Worm (Caenorhabditis elegans) whole organism, L4 larva: ENCODE results near the gene C38C3.6.

Experiments
- D1046.2 ChIP-seq: fragments of 200-800 bp; sonication (Bioruptor generic); IDR thresholded peaks from 2 replicates; pipeline ENCODE4 v1.3.6; 2022; ENCODE audit warnings: missing genetic modification characterization, missing compliant biosample characterization
- F10B5.3 ChIP-seq: sonication (generic microtip); optimal IDR thresholded peaks from 2 replicates; lab custom pipeline; 2016; ENCODE audit warnings: mild to moderate bottlenecking, missing genetic modification characterization, missing compliant biosample characterization
- F26F4.8 ChIP-seq: fragments of 200-800 bp; sonication (Bioruptor generic); conservative IDR thresholded peaks from 2 replicates; pipeline ENCODE4 v1.3.6; 2022; ENCODE audit warnings: missing genetic modification characterization, missing compliant biosample characterization
- F37D6.2 ChIP-seq: sonication (generic microtip); optimal IDR thresholded peaks from 2 replicates; lab custom pipeline; 2016; ENCODE audit warnings: mild to moderate bottlenecking, missing genetic modification characterization, missing compliant biosample characterization
- F49E8.2 ChIP-seq: sonication (generic microtip); optimal IDR thresholded peaks from 2 replicates; lab custom pipeline; 2016; ENCODE audit warnings: missing compliant biosample characterization, mild to moderate bottlenecking, missing genetic modification characterization, borderline replicate concordance
- T26A8.4 ChIP-seq: fragments of 200-800 bp; sonication (Bioruptor generic); IDR thresholded peaks from 2 replicates; pipeline ENCODE4 v1.3.6; 2022; ENCODE audit warnings: missing genetic modification characterization, missing compliant biosample characterization
- Y48G9A.11 ChIP-seq: fragments of 200-800 bp; sonication (Bioruptor generic); IDR thresholded peaks from 2 replicates; pipeline ENCODE4 v1.3.6; 2022; ENCODE audit warnings: missing genetic modification reagents, missing genetic modification characterization, missing compliant biosample characterization
- attf-4 ChIP-seq: sonication (generic microtip); optimal IDR thresholded peaks from 3 replicates; lab custom pipeline; 2017; ENCODE audit warnings: missing biosample characterization, missing genetic modification characterization
- ceh-62 ChIP-seq: sonication (generic microtip); optimal IDR thresholded peaks from 2 replicates; lab custom pipeline; 2017; ENCODE audit warnings: missing biosample characterization, missing genetic modification characterization
- cey-2 ChIP-seq: sonication (generic microtip); optimal IDR thresholded peaks from 3 replicates; lab custom pipeline; 2017; ENCODE audit warnings: missing genetic modification characterization, mild to moderate bottlenecking, missing compliant biosample characterization, antibody characterized with exemption, borderline replicate concordance; ENCODE audit not compliant: insufficient read depth
- daf-16 ChIP-seq, 3 experiments: sonication (generic microtip); optimal IDR thresholded peaks; 2 replicates each; lab custom pipeline; 2016 to 2017; ENCODE audit warnings: missing genetic modification characterization in 3 of 3, missing genetic modification reagents in 3 of 3, mild to moderate bottlenecking in 2 of 3, missing compliant biosample characterization in 2 of 3, missing biosample characterization in 1 of 3, moderate library complexity in 1 of 3
- dmd-8 ChIP-seq: fragments of 200-800 bp; sonication (Bioruptor generic); IDR thresholded peaks from 2 replicates; pipeline ENCODE4 v1.3.6; 2022; ENCODE audit warnings: missing genetic modification characterization, missing compliant biosample characterization
- fos-1 ChIP-seq: fragments of 150-350 bp; optimal IDR thresholded peaks from 2 replicates; lab custom pipeline; 2014; ENCODE audit warnings: missing biosample characterization, missing genetic modification characterization
- hlh-11 ChIP-seq: fragments of 200-800 bp; sonication (Bioruptor generic); optimal IDR thresholded peaks from 2 replicates; lab custom pipeline; 2018; ENCODE audit warnings: mild to moderate bottlenecking, missing genetic modification characterization, missing compliant biosample characterization
- hlh-30 ChIP-seq: sonication (generic microtip); optimal IDR thresholded peaks from 2 replicates; lab custom pipeline; 2017; ENCODE audit warnings: antibody characterized with exemption, mild to moderate bottlenecking, missing genetic modification characterization, missing compliant biosample characterization; ENCODE audit not compliant: insufficient read depth
- hmg-1.1 ChIP-seq: fragments of 200-800 bp; sonication (Bioruptor generic); IDR thresholded peaks from 2 replicates; pipeline ENCODE4 v1.3.6; 2022; ENCODE audit warnings: missing genetic modification reagents, missing genetic modification characterization, missing compliant biosample characterization
- lin-1 ChIP-seq: fragments of 200-800 bp; sonication (Bioruptor generic); IDR thresholded peaks from 2 replicates; pipeline ENCODE4 v1.3.6; 2022; ENCODE audit warnings: missing genetic modification reagents, missing genetic modification characterization, missing compliant biosample characterization
- lin-13 ChIP-seq: fragments of 150-350 bp; optimal IDR thresholded peaks from 2 replicates; lab custom pipeline; 2014; ENCODE audit warnings: missing biosample characterization, missing genetic modification reagents, missing genetic modification characterization
- lin-15B ChIP-seq: fragments of 150-350 bp; sonication (generic microtip); optimal IDR thresholded peaks from 3 replicates; lab custom pipeline; 2014; ENCODE audit warnings: missing biosample characterization, missing genetic modification characterization
- lin-38 ChIP-seq: fragments of 200-800 bp; sonication (Bioruptor generic); IDR thresholded peaks from 2 replicates; pipeline ENCODE4 v1.3.6; 2022; ENCODE audit warnings: missing genetic modification reagents, missing genetic modification characterization, missing compliant biosample characterization
- madf-9 ChIP-seq: fragments of 200-800 bp; sonication (Bioruptor generic); conservative IDR thresholded peaks from 2 replicates; pipeline ENCODE4 v1.3.6; 2022; ENCODE audit warnings: missing genetic modification reagents, missing genetic modification characterization, missing compliant biosample characterization
- mxl-2 ChIP-seq: fragments of 200-800 bp; sonication (Bioruptor generic); conservative IDR thresholded peaks from 2 replicates; pipeline ENCODE4 v1.3.6; 2022; ENCODE audit warnings: missing genetic modification reagents, missing genetic modification characterization, missing compliant biosample characterization
- mxl-3 ChIP-seq: fragments of 200-800 bp; sonication (Bioruptor generic); optimal IDR thresholded peaks from 2 replicates; lab custom pipeline; 2018; ENCODE audit warnings: mild to moderate bottlenecking, missing genetic modification characterization, missing compliant biosample characterization
- nhr-237 ChIP-seq: sonication (generic microtip); optimal IDR thresholded peaks from 2 replicates; lab custom pipeline; 2017; ENCODE audit warnings: missing biosample characterization, missing genetic modification characterization
- nhr-28 ChIP-seq: fragments of 150-350 bp; optimal IDR thresholded peaks from 2 replicates; lab custom pipeline; 2014; ENCODE audit warnings: missing biosample characterization, missing genetic modification characterization
- nhr-76 ChIP-seq: fragments of 150-350 bp; optimal IDR thresholded peaks from 2 replicates; lab custom pipeline; 2014; ENCODE audit warnings: missing biosample characterization, missing genetic modification characterization
- pha-4 ChIP-seq, 2 experiments: fragments of 150-350 bp in 1 of 2; fragments of 200-800 bp in 1 of 2; sonication (Bioruptor generic) in 1 of 2; IDR thresholded peaks in 1 of 2; optimal IDR thresholded peaks in 1 of 2; 2 replicates each; pipeline versions ENCODE4 v1.3.6 to Lab custom; 2014 to 2022; ENCODE audit warnings: missing genetic modification characterization in 2 of 2, missing genetic modification reagents in 2 of 2, missing biosample characterization in 1 of 2, missing compliant biosample characterization in 1 of 2
- pqm-1 ChIP-seq: sonication (generic microtip); optimal IDR thresholded peaks from 2 replicates; lab custom pipeline; 2017; ENCODE audit warnings: missing biosample characterization, missing genetic modification characterization
- rbr-2 ChIP-seq: sonication (generic microtip); optimal IDR thresholded peaks from 2 replicates; lab custom pipeline; 2016; ENCODE audit warnings: missing genotype, missing genetic modification characterization, missing compliant biosample characterization
- set-16 ChIP-seq: fragments of 200-800 bp; sonication (Bioruptor generic); IDR thresholded peaks from 2 replicates; pipeline ENCODE4 v1.3.6; 2022; ENCODE audit warnings: missing genetic modification reagents, missing genetic modification characterization, missing compliant biosample characterization
- tra-1 ChIP-seq: fragments of 200-800 bp; sonication (Bioruptor generic); IDR thresholded peaks from 2 replicates; pipeline ENCODE4 v1.3.6; 2022; ENCODE audit warnings: missing genetic modification reagents, missing genetic modification characterization, missing compliant biosample characterization
- unc-39 ChIP-seq: sonication (generic microtip); optimal IDR thresholded peaks from 2 replicates; lab custom pipeline; 2017; ENCODE audit warnings: missing biosample characterization, missing genetic modification characterization
- unc-62 ChIP-seq, 3 experiments: fragments of 150-350 bp in 1 of 3; sonication (generic microtip); optimal IDR thresholded peaks in 2 of 3; peaks in 1 of 3; 1 replicate in 1 of 3; 2 replicates in 2 of 3; lab custom pipeline; 2014 to 2017; ENCODE audit warnings: missing biosample characterization in 3 of 3, missing genetic modification characterization in 3 of 3, missing genetic modification reagents in 3 of 3, missing genotype in 1 of 3
- zag-1 ChIP-seq: fragments of 150-350 bp; optimal IDR thresholded peaks from 2 replicates; lab custom pipeline; 2014; ENCODE audit warnings: missing biosample characterization, missing genetic modification characterization
- zfp-2 ChIP-seq: sonication (generic microtip); optimal IDR thresholded peaks from 2 replicates; lab custom pipeline; 2016; ENCODE audit warnings: mild to moderate bottlenecking, missing genetic modification characterization, missing compliant biosample characterization
- zip-11 ChIP-seq: fragments of 200-800 bp; sonication (Bioruptor generic); IDR thresholded peaks from 2 replicates; pipeline ENCODE4 v1.3.6; 2022; ENCODE audit warnings: missing genetic modification characterization, missing compliant biosample characterization

Gene C38C3.6

ce11 chrV:1451334-1451733 is 40.1 kb downstream of the C38C3.6 start, which contains the start of gene srj-23:
srj-23 (plus strand) TSS chrV:1451634.
- TF ChIP-seq hmg-1.1 (GFP tag; lab: Robert Waterston, UW): no peak
- no peak for TF ChIP-seq Y48G9A.11 (GFP tag; lab: Robert Waterston, UW)
- no peak for TF ChIP-seq D1046.2 (GFP tag; lab: Robert Waterston, UW)
- TF ChIP-seq zag-1 (tag; lab: Kevin White, UChicago): no peak
- TF ChIP-seq F10B5.3: no peak
- no peak for TF ChIP-seq zfp-2 (tag; lab: Kevin White, UChicago)
- no peak for TF ChIP-seq nhr-28 (tag; lab: Kevin White, UChicago)
- no peak for TF ChIP-seq lin-38 (GFP tag; lab: Robert Waterston, UW)
- no peak for TF ChIP-seq nhr-237 (tag; lab: Kevin White, UChicago)
- no peak for TF ChIP-seq lin-1 (GFP tag; lab: Robert Waterston, UW)
- TF ChIP-seq nhr-76 (tag; lab: Kevin White, UChicago): no peak
- no peak for TF ChIP-seq T26A8.4 (GFP tag; lab: Robert Waterston, UW)
- TF ChIP-seq unc-39 (tag; lab: Kevin White, UChicago): no peak
- no peak for TF ChIP-seq zip-11 (GFP tag; lab: Robert Waterston, UW)
- TF ChIP-seq hlh-11 (tag; lab: Kevin White, UChicago): no peak

- no peak for TF ChIP-seq lin-15B (tag; lab: Kevin White, UChicago)
- TF ChIP-seq pha-4 (GFP tag; IDR thresholded peaks at IDR 0.05; lab: Robert Waterston, UW): no peak
- TF ChIP-seq pha-4 (tag; optimal IDR thresholded peaks at IDR 0.05; lab: Kevin White, UChicago): no peak
- no peak for TF ChIP-seq F37D6.2 (tag; lab: Kevin White, UChicago)
- TF ChIP-seq pqm-1 (tag; lab: Kevin White, UChicago): no peak
- TF ChIP-seq lin-13: no peak
- TF ChIP-seq F26F4.8 (GFP tag; lab: Robert Waterston, UW): no peak
- TF ChIP-seq F49E8.2 (tag; lab: Kevin White, UChicago): no peak
- peak; percentile 37 for TF ChIP-seq mxl-3 (GFP tag; lab: Kevin White, UChicago)
- TF ChIP-seq D1046.2 (GFP tag; lab: Robert Waterston, UW): no peak
- TF ChIP-seq cey-2 (tag; lab: Kevin White, UChicago): no peak
- peak; percentile 2 for TF ChIP-seq hlh-30
- no peak for TF ChIP-seq daf-16 (GFP tag; optimal IDR thresholded peaks at IDR 0.05; lab: Kevin White, UChicago)
- TF ChIP-seq daf-16 (tag; optimal IDR thresholded peaks at IDR 0.05; lab: Kevin White, UChicago): no peak
Measured at ce11 chrV:1450160-1450559, 41.2 kb downstream of the C38C3.6 start, which contains the start of gene cnc-2. cnc-2 (minus strand) TSS chrV:1450183.

- no peak for TF ChIP-seq rbr-2 (tag; lab: Kevin White, UChicago)
- TF ChIP-seq set-16 (GFP tag; lab: Robert Waterston, UW): no peak
- peak in 1 of 2 experiments; percentile 85 for TF ChIP-seq unc-62 (GFP tag; optimal IDR thresholded peaks at IDR 0.05 in 1 of 2; lab: Kevin White, UChicago)
- no peak for TF ChIP-seq unc-62 (tag; optimal IDR thresholded peaks at IDR 0.05; lab: Kevin White, UChicago)
- no peak for TF ChIP-seq ceh-62 (tag; lab: Kevin White, UChicago)
- TF ChIP-seq T26A8.4 (GFP tag; lab: Robert Waterston, UW): peak; percentile 44
- TF ChIP-seq attf-4 (tag; lab: Kevin White, UChicago): no peak
- TF ChIP-seq tra-1 (GFP tag; lab: Robert Waterston, UW): no peak
- TF ChIP-seq mxl-2: no peak
- no peak for TF ChIP-seq fos-1 (tag; lab: Kevin White, UChicago)
- no peak for TF ChIP-seq dmd-8
- TF ChIP-seq zfp-2 (tag; lab: Kevin White, UChicago): no peak
- TF ChIP-seq madf-9 (GFP tag; lab: Robert Waterston, UW): no peak
Measured at ce11 chrV:1447724-1448123, 43.7 kb downstream of the C38C3.6 start, which contains the start of gene cnc-3. cnc-3 (plus strand) TSS chrV:1448004.
